Worm (Caenorhabditis elegans) whole organism, L3 larva: ENCODE results near the gene srh-231.

Source experiments
- aly-2 ChIP-seq: fragments of 150-350 bp; optimal IDR thresholded peaks from 2 replicates; lab custom pipeline; 2014; ENCODE audit warnings: missing biosample characterization, missing genetic modification characterization
- elt-3 ChIP-seq, 3 experiments: fragments of 150-350 bp in 1 of 3; sonication (generic microtip) in 2 of 3; optimal IDR thresholded peaks; 2 replicates in 2 of 3; 4 replicates in 1 of 3; lab custom pipeline; 2014 to 2017; ENCODE audit warnings: missing biosample characterization in 3 of 3, missing genetic modification characterization in 3 of 3
- jun-1 ChIP-seq: fragments of 150-350 bp; optimal IDR thresholded peaks from 2 replicates; lab custom pipeline; 2014; ENCODE audit warnings: missing biosample characterization, missing genetic modification reagents, missing genetic modification characterization
- snpc-4 ChIP-seq: fragments of 150-350 bp; optimal IDR thresholded peaks from 2 replicates; lab custom pipeline; 2014; ENCODE audit warnings: missing biosample characterization, missing genetic modification characterization
- ztf-11 ChIP-seq: fragments of 150-350 bp; optimal IDR thresholded peaks from 2 replicates; lab custom pipeline; 2014; ENCODE audit warnings: missing biosample characterization, missing genetic modification characterization

ce11 chrV:7326928-7327327 is 25.1 kb downstream of the srh-231 start, which contains the start of gene F10G2.4:
- no peak for TF ChIP-seq elt-3 (tag; optimal IDR thresholded peaks at IDR 0.05; lab: Kevin White, UChicago)
- TF ChIP-seq snpc-4 (tag; lab: Kevin White, UChicago): no peak
- TF ChIP-seq ztf-11 (tag; lab: Kevin White, UChicago): no peak
- TF ChIP-seq jun-1 (tag; lab: Kevin White, UChicago): no peak
- TF ChIP-seq aly-2 (tag; lab: Kevin White, UChicago): no peak
